Worm (Caenorhabditis elegans): ENCODE results near the gene H35N09.2.

ce11 chrX:8648582-8648981, 43.7 kb upstream of the H35N09.2 start:
- no peak for TF ChIP-seq him-1 (tag; optimal IDR thresholded peaks at IDR 0.05)
- TF ChIP-seq W03F9.2 (tag; optimal IDR thresholded peaks at IDR 0.05), result no peak

Data from whole organism, L4/young adult.